Worm (Caenorhabditis elegans) whole organism, young adult: ENCODE data around the gene sra-8.

ENCODE experiments used
- B0019.2 ChIP-seq: fragments of 200-800 bp; sonication (Bioruptor generic); conservative IDR thresholded peaks from 2 replicates; pipeline ENCODE4 v1.3.6; 2022; ENCODE audit warnings: missing genetic modification reagents, missing genetic modification characterization, missing compliant biosample characterization
- B0336.3 ChIP-seq: fragments of 200-800 bp; sonication (Bioruptor generic); IDR thresholded peaks from 2 replicates; pipeline ENCODE4 v1.3.6; 2022; ENCODE audit warnings: missing genetic modification characterization, missing compliant biosample characterization
- F37B4.10 ChIP-seq: fragments of 200-800 bp; sonication (Bioruptor generic); IDR thresholded peaks from 2 replicates; pipeline ENCODE4 v1.3.6; 2022; ENCODE audit warnings: missing genetic modification characterization, missing compliant biosample characterization
- F39B2.1 ChIP-seq: fragments of 200-800 bp; sonication (Bioruptor generic); IDR thresholded peaks from 2 replicates; pipeline ENCODE4 v1.3.6; 2022; ENCODE audit warnings: missing genetic modification reagents, missing genetic modification characterization, missing compliant biosample characterization
- K11D2.4 ChIP-seq: fragments of 200-800 bp; sonication (Bioruptor generic); IDR thresholded peaks from 2 replicates; pipeline ENCODE4 v1.3.6; 2022; ENCODE audit warnings: missing genetic modification reagents, missing genetic modification characterization, missing compliant biosample characterization
- K12H6.12 ChIP-seq: fragments of 200-800 bp; sonication (Bioruptor generic); optimal IDR thresholded peaks from 2 replicates; lab custom pipeline; 2018; ENCODE audit warnings: mild to moderate bottlenecking, missing genetic modification characterization, missing compliant biosample characterization
- T07F8.4 ChIP-seq: sonication (generic microtip); optimal IDR thresholded peaks from 2 replicates; lab custom pipeline; 2016; ENCODE audit warnings: mild to moderate bottlenecking, missing genetic modification characterization, moderate library complexity, missing compliant biosample characterization
- Y56A3A.18 ChIP-seq: fragments of 200-800 bp; sonication (Bioruptor generic); IDR thresholded peaks from 2 replicates; pipeline ENCODE4 v1.3.6; 2022; ENCODE audit warnings: missing genetic modification reagents, missing genetic modification characterization, missing compliant biosample characterization
- Y67H2A.10 ChIP-seq: fragments of 200-800 bp; sonication (Bioruptor generic); conservative IDR thresholded peaks from 2 replicates; pipeline ENCODE4 v1.3.6; 2022; ENCODE audit warnings: missing genetic modification reagents, missing genetic modification characterization, missing compliant biosample characterization
- Y79H2A.3 ChIP-seq: fragments of 200-800 bp; sonication (Bioruptor generic); conservative IDR thresholded peaks from 2 replicates; pipeline ENCODE4 v1.3.6; 2022; ENCODE audit warnings: missing genetic modification reagents, missing genetic modification characterization, missing compliant biosample characterization
- akir-1 ChIP-seq: fragments of 200-800 bp; sonication (Bioruptor generic); optimal IDR thresholded peaks from 2 replicates; lab custom pipeline; 2018; ENCODE audit warnings: mild to moderate bottlenecking, missing genetic modification characterization, moderate library complexity, missing compliant biosample characterization
- attf-6 ChIP-seq: fragments of 200-800 bp; sonication (Bioruptor generic); IDR thresholded peaks from 2 replicates; pipeline ENCODE4 v1.3.6; 2022; ENCODE audit warnings: missing genetic modification reagents, missing genetic modification characterization, missing compliant biosample characterization
- bed-1 ChIP-seq: fragments of 200-800 bp; sonication (Bioruptor generic); IDR thresholded peaks from 2 replicates; pipeline ENCODE4 v1.3.6; 2022; ENCODE audit warnings: missing genetic modification reagents, missing genetic modification characterization, missing compliant biosample characterization
- ceh-27 ChIP-seq: fragments of 200-800 bp; sonication (Bioruptor generic); optimal IDR thresholded peaks from 2 replicates; lab custom pipeline; 2018; ENCODE audit warnings: mild to moderate bottlenecking, missing genetic modification characterization, moderate library complexity, missing compliant biosample characterization
- chd-7 ChIP-seq: sonication (generic microtip); optimal IDR thresholded peaks from 2 replicates; lab custom pipeline; 2016; ENCODE audit warnings: mild to moderate bottlenecking, missing genetic modification characterization, moderate library complexity, missing compliant biosample characterization
- dpff-1 ChIP-seq: sonication (generic microtip); optimal IDR thresholded peaks from 2 replicates; lab custom pipeline; 2017; ENCODE audit warnings: mild to moderate bottlenecking, missing genetic modification characterization, missing compliant biosample characterization
- egl-18 ChIP-seq: fragments of 200-800 bp; sonication (Bioruptor generic); IDR thresholded peaks from 2 replicates; pipeline ENCODE4 v1.3.6; 2022; ENCODE audit warnings: missing genetic modification reagents, missing genetic modification characterization, missing compliant biosample characterization
- egl-44 ChIP-seq: fragments of 200-800 bp; sonication (Bioruptor generic); IDR thresholded peaks from 2 replicates; pipeline ENCODE4 v1.3.6; 2022; ENCODE audit warnings: missing genetic modification reagents, missing genetic modification characterization, missing compliant biosample characterization
- egrh-3 ChIP-seq: fragments of 200-800 bp; sonication (Bioruptor generic); IDR thresholded peaks from 2 replicates; pipeline ENCODE4 v1.3.6; 2022; ENCODE audit warnings: missing genetic modification reagents, missing genetic modification characterization, missing compliant biosample characterization
- ets-4 ChIP-seq: fragments of 200-800 bp; sonication (Bioruptor generic); optimal IDR thresholded peaks from 2 replicates; lab custom pipeline; 2018; ENCODE audit warnings: mild to moderate bottlenecking, missing genetic modification characterization, missing compliant biosample characterization
- fkh-3 ChIP-seq: sonication (generic microtip); optimal IDR thresholded peaks from 2 replicates; lab custom pipeline; 2016; ENCODE audit warnings: mild to moderate bottlenecking, missing genetic modification characterization, missing compliant biosample characterization
- hlh-12 ChIP-seq: sonication (generic microtip); optimal IDR thresholded peaks from 2 replicates; lab custom pipeline; 2016; ENCODE audit warnings: missing genetic modification characterization, missing compliant biosample characterization
- hlh-26 ChIP-seq: fragments of 200-800 bp; sonication (Bioruptor generic); conservative IDR thresholded peaks from 2 replicates; pipeline ENCODE4 v1.3.6; 2022; ENCODE audit warnings: missing genetic modification reagents, missing genetic modification characterization, missing compliant biosample characterization
- hmg-1.2 ChIP-seq: fragments of 200-800 bp; sonication (Bioruptor generic); IDR thresholded peaks from 2 replicates; pipeline ENCODE4 v1.3.6; 2022; ENCODE audit warnings: missing genetic modification reagents, missing genetic modification characterization, missing compliant biosample characterization
- hmg-20 ChIP-seq: fragments of 200-800 bp; sonication (Bioruptor generic); IDR thresholded peaks from 2 replicates; pipeline ENCODE4 v1.3.6; 2022; ENCODE audit warnings: missing genetic modification reagents, missing genetic modification characterization, missing compliant biosample characterization
- lin-54 ChIP-seq: fragments of 200-800 bp; sonication (Bioruptor generic); optimal IDR thresholded peaks from 2 replicates; lab custom pipeline; 2018; ENCODE audit warnings: mild to moderate bottlenecking, missing genetic modification characterization, missing compliant biosample characterization
- lsy-27 ChIP-seq: sonication (generic microtip); optimal IDR thresholded peaks from 2 replicates; lab custom pipeline; 2017; ENCODE audit warnings: missing genetic modification characterization, mild to moderate bottlenecking, missing compliant biosample characterization, antibody characterized with exemption, missing genotype, borderline replicate concordance; ENCODE audit not compliant: insufficient read depth
- madf-6 ChIP-seq: fragments of 200-800 bp; sonication (Bioruptor generic); IDR thresholded peaks from 2 replicates; pipeline ENCODE4 v1.3.6; 2022; ENCODE audit warnings: missing genetic modification reagents, missing genetic modification characterization, missing compliant biosample characterization
- mcd-1 ChIP-seq: fragments of 200-800 bp; sonication (Bioruptor generic); IDR thresholded peaks from 2 replicates; pipeline ENCODE4 v1.3.6; 2022; ENCODE audit warnings: missing genetic modification reagents, missing genetic modification characterization, missing compliant biosample characterization
- nfya-2 ChIP-seq: fragments of 200-800 bp; sonication (Bioruptor generic); IDR thresholded peaks from 2 replicates; pipeline ENCODE4 v1.3.6; 2022; ENCODE audit warnings: missing genetic modification reagents, missing genetic modification characterization, missing compliant biosample characterization
- nhr-120 ChIP-seq: fragments of 200-800 bp; sonication (Bioruptor generic); IDR thresholded peaks from 2 replicates; pipeline ENCODE4 v1.3.6; 2022; ENCODE audit warnings: missing genetic modification characterization, missing compliant biosample characterization
- nhr-80 ChIP-seq: sonication (generic microtip); optimal IDR thresholded peaks from 2 replicates; lab custom pipeline; 2016; ENCODE audit warnings: missing genetic modification characterization, missing compliant biosample characterization
- snpc-4 ChIP-seq, 5 experiments: fragments of 150-350 bp in 1 of 5; sonication (generic microtip) in 4 of 5; optimal IDR thresholded peaks; 2 replicates each; lab custom pipeline; 2014 to 2018; ENCODE audit warnings: missing genetic modification characterization in 5 of 5, missing biosample characterization in 3 of 5, antibody characterized with exemption in 2 of 5, mild to moderate bottlenecking in 2 of 5, missing compliant biosample characterization in 2 of 5, missing genotype in 2 of 5, moderate library complexity in 2 of 5, missing genetic modification reagents in 1 of 5
- somi-1 ChIP-seq: fragments of 200-800 bp; sonication (Bioruptor generic); optimal IDR thresholded peaks from 2 replicates; lab custom pipeline; 2018; ENCODE audit warnings: mild to moderate bottlenecking, missing genetic modification characterization, missing compliant biosample characterization
- tbp1 ChIP-seq: fragments of 200-800 bp; sonication (Bioruptor generic); optimal IDR thresholded peaks from 2 replicates; lab custom pipeline; 2018; ENCODE audit warnings: mild to moderate bottlenecking, missing genetic modification characterization, missing compliant biosample characterization
- tbx-9 ChIP-seq: sonication (generic microtip); optimal IDR thresholded peaks from 2 replicates; lab custom pipeline; 2016; ENCODE audit warnings: borderline replicate concordance, missing genetic modification characterization, inconsistent platforms, missing compliant biosample characterization
- zfh-2 ChIP-seq: fragments of 200-800 bp; sonication (Bioruptor generic); conservative IDR thresholded peaks from 2 replicates; pipeline ENCODE4 v1.3.6; 2022; ENCODE audit warnings: missing genetic modification reagents, missing genetic modification characterization, missing compliant biosample characterization
- zim-3 ChIP-seq: sonication (generic microtip); optimal IDR thresholded peaks from 2 replicates; lab custom pipeline; 2017; ENCODE audit warnings: mild to moderate bottlenecking, missing genetic modification characterization, moderate library complexity, missing compliant biosample characterization
- ztf-18 ChIP-seq: sonication (generic microtip); optimal IDR thresholded peaks from 2 replicates; lab custom pipeline; 2016; ENCODE audit warnings: missing genotype, mild to moderate bottlenecking, missing genetic modification characterization, missing compliant biosample characterization
- ztf-22 ChIP-seq: fragments of 200-800 bp; sonication (Bioruptor generic); optimal IDR thresholded peaks from 2 replicates; lab custom pipeline; 2018; ENCODE audit warnings: mild to moderate bottlenecking, missing genetic modification characterization, moderate library complexity, missing compliant biosample characterization
- ztf-3 ChIP-seq: fragments of 200-800 bp; sonication (Bioruptor generic); optimal IDR thresholded peaks from 2 replicates; lab custom pipeline; 2018; ENCODE audit warnings: mild to moderate bottlenecking, missing genetic modification characterization, missing compliant biosample characterization

The sra-8 gene

DNA sequence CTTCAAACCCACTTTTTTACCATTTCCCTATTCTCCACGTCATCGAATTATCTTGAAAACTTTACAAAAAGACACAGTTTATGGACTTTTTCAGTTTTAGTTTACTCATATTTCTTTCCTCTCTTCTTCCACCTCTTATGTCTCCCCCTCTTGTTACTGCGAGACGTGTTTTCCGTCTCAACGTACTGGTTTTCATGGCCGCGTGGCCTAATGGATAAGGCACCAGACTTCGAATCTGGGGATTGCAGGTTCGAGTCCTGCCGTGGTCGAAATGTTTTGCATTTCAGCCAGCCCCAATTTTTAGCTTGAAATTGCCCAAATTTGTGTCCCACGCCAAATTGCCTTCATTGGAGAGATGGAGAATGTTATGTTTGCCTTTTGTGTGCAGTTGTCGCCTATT, 28.5 kb downstream of the sra-8 start (continued):
- TF ChIP-seq snpc-4 (GFP tag; optimal IDR thresholded peaks at IDR 0.05; lab: Kevin White, UChicago): peak; percentile 63
- peak in 3 of 4 experiments; percentile 44 to 74 (median 65) for TF ChIP-seq snpc-4 (tag; optimal IDR thresholded peaks at IDR 0.05; lab: Kevin White, UChicago)
- peak; percentile 29; the same call in 1 of the 2 replicates for TF ChIP-seq egrh-3 (GFP tag; lab: Robert Waterston, UW)
- no peak for TF ChIP-seq attf-6 (GFP tag; lab: Robert Waterston, UW)
- TF ChIP-seq zfh-2 (GFP tag; lab: Robert Waterston, UW): no peak
- TF ChIP-seq ceh-27 (GFP tag; lab: Kevin White, UChicago): peak; percentile 79
- no peak for TF ChIP-seq ztf-22
- no peak for TF ChIP-seq ztf-3 (GFP tag; lab: Kevin White, UChicago)
- TF ChIP-seq nhr-80 (tag; lab: Kevin White, UChicago): peak; percentile 31

DNA sequence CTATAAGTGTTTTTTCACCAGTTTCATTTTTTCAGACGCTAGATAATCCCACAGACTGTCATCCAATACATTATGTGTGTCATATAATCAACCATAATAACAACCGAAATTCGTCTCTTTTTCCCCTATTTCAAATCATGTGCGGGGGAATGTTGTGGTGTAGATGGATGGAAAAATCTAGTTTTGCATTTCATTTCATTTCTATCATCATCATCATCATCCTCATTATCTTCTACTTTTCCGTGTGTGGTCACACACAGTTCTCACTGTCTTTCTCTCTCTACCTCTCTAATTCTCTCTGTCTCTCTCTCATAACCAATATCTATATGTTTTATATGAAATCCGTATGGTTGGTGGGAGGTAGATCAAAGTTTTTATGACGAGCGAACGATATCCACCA, 35.9 kb downstream of the sra-8 start:
- no peak for TF ChIP-seq K12H6.12 (tag; lab: Kevin White, UChicago)
- no peak for TF ChIP-seq F39B2.1 (GFP tag; lab: Robert Waterston, UW)
- TF ChIP-seq Y56A3A.18 (GFP tag; lab: Robert Waterston, UW): no peak
- TF ChIP-seq chd-7 (tag; lab: Kevin White, UChicago): no peak
- no peak for TF ChIP-seq F37B4.10
- no peak for TF ChIP-seq somi-1
- TF ChIP-seq hlh-26 (GFP tag; lab: Robert Waterston, UW): no peak
- TF ChIP-seq lsy-27 (tag; lab: Kevin White, UChicago): no peak

DNA sequence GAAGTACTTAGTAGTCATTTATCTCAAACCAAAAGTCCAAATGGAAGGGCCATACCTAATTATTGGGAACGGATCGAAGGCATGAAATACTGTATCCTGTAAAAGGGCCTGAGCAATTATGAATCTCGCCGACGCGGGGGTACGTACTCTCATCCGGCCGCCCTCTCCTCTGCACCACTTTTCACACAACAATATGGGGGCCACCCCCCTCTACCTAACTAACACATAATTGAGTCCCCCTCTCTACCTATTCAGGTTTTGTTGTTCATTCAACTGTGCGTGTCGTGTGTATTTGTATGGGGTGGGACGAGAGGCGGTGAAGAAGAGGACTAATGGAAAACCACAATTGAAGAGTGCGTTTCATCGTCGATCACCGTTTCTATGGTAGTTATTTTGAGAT, 36.9 kb downstream of the sra-8 start:
- TF ChIP-seq ets-4 (GFP tag; lab: Kevin White, UChicago): no peak
- peak; percentile 14 for TF ChIP-seq ceh-27 (GFP tag; lab: Kevin White, UChicago)
- 0 out of 2 replicates have a peak, but pooled peaks have one; percentile 27 for TF ChIP-seq egl-18
- TF ChIP-seq Y67H2A.10 (GFP tag; lab: Robert Waterston, UW): no peak
- no peak for TF ChIP-seq T07F8.4 (tag; lab: Kevin White, UChicago)
- no peak for TF ChIP-seq mcd-1 (GFP tag; lab: Robert Waterston, UW)
- TF ChIP-seq egl-44 (GFP tag; lab: Robert Waterston, UW): no peak
- no peak for TF ChIP-seq Y79H2A.3 (GFP tag; lab: Robert Waterston, UW)
- no peak for TF ChIP-seq bed-1
- TF ChIP-seq hmg-1.2 (GFP tag; lab: Robert Waterston, UW): no peak
- no peak for TF ChIP-seq tbp1 (GFP tag; lab: Kevin White, UChicago)
- TF ChIP-seq nhr-80 (tag; lab: Kevin White, UChicago): no peak
- TF ChIP-seq zfh-2 (GFP tag; lab: Robert Waterston, UW): 0 out of 2 replicates have a peak, but pooled peaks have one; percentile 16
- TF ChIP-seq fkh-3 (tag; lab: Kevin White, UChicago): no peak
- TF ChIP-seq chd-7 (tag; lab: Kevin White, UChicago): peak; percentile 13
- TF ChIP-seq nhr-120 (GFP tag; lab: Robert Waterston, UW): no peak
- no peak for TF ChIP-seq nfya-2
- TF ChIP-seq K11D2.4 (GFP tag; lab: Robert Waterston, UW): no peak

DNA sequence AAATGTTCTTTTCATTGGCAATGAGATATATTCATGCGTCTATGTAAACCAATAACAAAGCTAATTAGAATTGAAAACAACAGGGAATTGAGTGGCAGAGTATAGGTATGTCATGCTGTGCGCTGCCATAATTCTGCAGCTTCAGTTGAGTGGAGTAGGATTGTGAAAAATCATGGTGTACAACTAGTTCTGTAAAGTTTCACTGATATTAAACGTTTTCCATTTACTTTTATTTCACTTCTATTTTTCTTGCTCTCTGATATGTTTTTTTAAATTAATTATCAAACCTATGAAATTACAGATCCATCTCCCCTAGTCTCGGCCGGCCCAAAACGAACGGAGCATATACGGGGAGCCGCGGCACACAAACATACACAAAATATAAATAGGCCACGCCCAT, 38.1 kb downstream of the sra-8 start, which contains the start of gene exc-7:
Gene exc-7 (plus strand): TSS at position 301 of the 400 bp plus-strand sequence.
- TF ChIP-seq hmg-20 (GFP tag; lab: Robert Waterston, UW) (no peak), B0019.2 (GFP tag; lab: Robert Waterston, UW) (no peak), dpff-1 (no peak), nhr-120 (GFP tag; lab: Robert Waterston, UW) (no peak), lin-54 (GFP tag; lab: Kevin White, UChicago) (no peak), chd-7 (tag; lab: Kevin White, UChicago) (no peak), B0336.3 (GFP tag; lab: Robert Waterston, UW) (no peak), ztf-18 (tag; lab: Kevin White, UChicago) (no peak), F37B4.10 (no peak), tbx-9 (tag; lab: Kevin White, UChicago) (no peak), akir-1 (GFP tag; lab: Kevin White, UChicago) (no peak), lsy-27 (tag; lab: Kevin White, UChicago) (no peak), K12H6.12 (tag; lab: Kevin White, UChicago) (no peak), madf-6 (GFP tag; lab: Robert Waterston, UW) (no peak), zfh-2 (GFP tag; lab: Robert Waterston, UW) (no peak), nhr-80 (tag; lab: Kevin White, UChicago) (no peak), zim-3 (no peak), ets-4 (GFP tag; lab: Kevin White, UChicago) (no peak), tbp1 (GFP tag; lab: Kevin White, UChicago) (no peak), hlh-12 (tag; lab: Kevin White, UChicago) (no peak)
